Fruit fly (Drosophila melanogaster) whole organism, embryonic: ENCODE measurements around the gene CG45061.

Experiments used
- B-H2 ChIP-seq: fragments of 200-800 bp; sonication (Bioruptor generic); optimal IDR thresholded peaks from 2 replicates; lab custom pipeline; 2018; ENCODE audit warnings: missing biosample characterization, mild to moderate bottlenecking, missing genetic modification characterization
- CG10267 ChIP-seq: fragments of 200-800 bp; sonication (Bioruptor generic); optimal IDR thresholded peaks from 2 replicates; lab custom pipeline; 2018; ENCODE audit warnings: missing biosample characterization, mild to moderate bottlenecking, missing genetic modification characterization, moderate library complexity
- CG11085 ChIP-seq: fragments of 200-800 bp; sonication (Bioruptor generic); IDR thresholded peaks from 2 replicates; pipeline ENCODE4 v1.3.6; 2022; ENCODE audit warnings: missing biosample characterization, missing genetic modification characterization
- CG11456 ChIP-seq: fragments of 200-800 bp; sonication (Bioruptor generic); IDR thresholded peaks from 3 replicates; pipeline ENCODE4 v1.3.6; 2022; ENCODE audit warnings: missing biosample characterization, missing genetic modification characterization
- CG12071 ChIP-seq: fragments of 200-800 bp; sonication (Bioruptor generic); optimal IDR thresholded peaks from 3 replicates; lab custom pipeline; 2018; ENCODE audit warnings: missing biosample characterization, mild to moderate bottlenecking, missing genetic modification characterization
- CG12104 ChIP-seq: fragments of 200-800 bp; sonication (Bioruptor generic); optimal IDR thresholded peaks from 3 replicates; lab custom pipeline; 2016; ENCODE audit warnings: missing biosample characterization, missing genetic modification characterization
- CG1233 ChIP-seq: fragments of 200-800 bp; sonication (Bioruptor generic); optimal IDR thresholded peaks from 4 replicates; lab custom pipeline; 2018; ENCODE audit warnings: missing biosample characterization, mild to moderate bottlenecking, missing genetic modification characterization
- CG12769 ChIP-seq: fragments of 200-800 bp; sonication (Bioruptor generic); optimal IDR thresholded peaks from 2 replicates; lab custom pipeline; 2019; ENCODE audit warnings: missing biosample characterization, mild to moderate bottlenecking, missing genetic modification characterization, moderate library complexity
- CG13287 ChIP-seq: fragments of 200-800 bp; sonication (Bioruptor generic); IDR thresholded peaks from 2 replicates; pipeline ENCODE4 v1.3.6; 2022; ENCODE audit warnings: missing biosample characterization, missing genetic modification characterization; ENCODE audit not compliant: partially characterized antibody
- CG14050 ChIP-seq: fragments of 200-800 bp; sonication (Bioruptor generic); IDR thresholded peaks from 3 replicates; pipeline ENCODE4 v1.3.6; 2022; ENCODE audit warnings: missing biosample characterization, missing genetic modification characterization
- CG15479 ChIP-seq: fragments of 200-800 bp; sonication (Bioruptor generic); optimal IDR thresholded peaks from 3 replicates; lab custom pipeline; 2019; ENCODE audit warnings: missing biosample characterization, mild to moderate bottlenecking, missing genetic modification characterization, moderate library complexity
- CG1792 ChIP-seq: fragments of 200-800 bp; sonication (Bioruptor generic); optimal IDR thresholded peaks from 2 replicates; lab custom pipeline; 2016; ENCODE audit warnings: missing biosample characterization, missing genetic modification characterization
- CG2889 ChIP-seq: fragments of 200-800 bp; sonication (Bioruptor generic); IDR thresholded peaks from 3 replicates; pipeline ENCODE4 v1.3.6; 2022; ENCODE audit warnings: missing biosample characterization, missing genetic modification characterization
- CG3838 ChIP-seq: fragments of 200-800 bp; sonication (Bioruptor generic); optimal IDR thresholded peaks from 3 replicates; lab custom pipeline; 2016; ENCODE audit warnings: missing biosample characterization, missing genetic modification characterization
- CG8478 ChIP-seq: fragments of >200 bp; optimal IDR thresholded peaks from 2 replicates; lab custom pipeline; 2018
- CG9609 ChIP-seq: fragments of 200-800 bp; sonication (Bioruptor generic); optimal IDR thresholded peaks from 3 replicates; lab custom pipeline; 2016; ENCODE audit warnings: missing biosample characterization, missing genetic modification characterization
- CG9797 ChIP-seq: fragments of 200-800 bp; sonication (Bioruptor generic); optimal IDR thresholded peaks from 3 replicates; lab custom pipeline; 2018; ENCODE audit warnings: missing biosample characterization, mild to moderate bottlenecking, missing genetic modification characterization
- CTCF ChIP-seq: fragments of 200-800 bp; sonication (Bioruptor generic); optimal IDR thresholded peaks from 2 replicates; lab custom pipeline; 2017; ENCODE audit warnings: missing biosample characterization, mild to moderate bottlenecking, missing genetic modification characterization, moderate library complexity
- Chrac-16 ChIP-seq: fragments of 200-800 bp; sonication (Bioruptor generic); optimal IDR thresholded peaks from 3 replicates; lab custom pipeline; 2016; ENCODE audit warnings: missing biosample characterization, missing genetic modification characterization
- D19A ChIP-seq: fragments of 200-800 bp; optimal IDR thresholded peaks from 3 replicates; lab custom pipeline; 2019; ENCODE audit warnings: missing biosample characterization, mild to moderate bottlenecking, missing genetic modification characterization, moderate library complexity
- D19B ChIP-seq: fragments of 200-800 bp; sonication (Bioruptor generic); optimal IDR thresholded peaks from 2 replicates; lab custom pipeline; 2017; ENCODE audit warnings: missing biosample characterization, mild to moderate bottlenecking, missing genetic modification characterization
- E2f1 ChIP-seq: fragments of 200-800 bp; sonication (Bioruptor generic); IDR thresholded peaks from 2 replicates; pipeline ENCODE4 v1.3.6; 2022; ENCODE audit warnings: missing biosample characterization, missing genetic modification characterization
- Ets97D ChIP-seq: fragments of 200-800 bp; sonication (Bioruptor generic); optimal IDR thresholded peaks from 3 replicates; lab custom pipeline; 2016; ENCODE audit warnings: missing biosample characterization, missing genetic modification characterization
- GATAe ChIP-seq: fragments of 200-800 bp; sonication (Bioruptor generic); conservative IDR thresholded peaks from 2 replicates; pipeline ENCODE4 v1.3.6; 2022; ENCODE audit warnings: missing biosample characterization, missing genetic modification characterization
- HLH4C ChIP-seq: fragments of 200-800 bp; sonication (Bioruptor generic); IDR thresholded peaks from 3 replicates; pipeline ENCODE4 v1.3.6; 2022; ENCODE audit warnings: missing biosample characterization, missing genetic modification characterization; ENCODE audit not compliant: partially characterized antibody
- Hey ChIP-seq: fragments of 200-800 bp; sonication (Bioruptor generic); optimal IDR thresholded peaks from 3 replicates; lab custom pipeline; 2018; ENCODE audit warnings: missing biosample characterization, mild to moderate bottlenecking, missing genetic modification characterization
- Hsf ChIP-seq: fragments of 200-800 bp; sonication (Bioruptor generic); optimal IDR thresholded peaks from 3 replicates; lab custom pipeline; 2016; ENCODE audit warnings: missing biosample characterization, missing genetic modification characterization
- Max ChIP-seq: fragments of 200-800 bp; sonication (Bioruptor generic); optimal IDR thresholded peaks from 2 replicates; lab custom pipeline; 2016; ENCODE audit warnings: missing biosample characterization, mild to moderate bottlenecking, missing genetic modification characterization
- Med ChIP-seq: fragments of 200-800 bp; sonication (Bioruptor generic); peaks from one replicate; lab custom pipeline; 2016; ENCODE audit warnings: missing biosample characterization, missing genetic modification characterization, mild to moderate bottlenecking, inconsistent platforms, moderate library complexity
- Nf-YB ChIP-seq: fragments of 200-800 bp; sonication (Bioruptor generic); optimal IDR thresholded peaks from 3 replicates; lab custom pipeline; 2019; ENCODE audit warnings: missing biosample characterization, mild to moderate bottlenecking, missing genetic modification characterization, moderate library complexity
- cg ChIP-seq: fragments of 200-800 bp; sonication (Bioruptor generic); optimal IDR thresholded peaks from 3 replicates; lab custom pipeline; 2019; ENCODE audit warnings: missing biosample characterization, mild to moderate bottlenecking, missing genetic modification characterization, moderate library complexity
- chn ChIP-seq: fragments of 200-800 bp; sonication (Bioruptor generic); optimal IDR thresholded peaks from 2 replicates; lab custom pipeline; 2016; ENCODE audit warnings: missing biosample characterization, missing genetic modification characterization
- crol ChIP-seq: fragments of 200-800 bp; sonication (Bioruptor generic); IDR thresholded peaks from 2 replicates; pipeline ENCODE4 v1.3.6; 2022; ENCODE audit warnings: missing biosample characterization, missing genetic modification characterization
- dysf ChIP-seq: fragments of 200-800 bp; sonication (Bioruptor generic); IDR thresholded peaks from 3 replicates; pipeline ENCODE4 v1.3.6; 2022; ENCODE audit warnings: missing biosample characterization, missing genetic modification characterization
- exex ChIP-seq: fragments of 200-800 bp; sonication (Bioruptor generic); optimal IDR thresholded peaks from 4 replicates; lab custom pipeline; 2018; ENCODE audit warnings: missing biosample characterization, mild to moderate bottlenecking, missing genetic modification characterization, moderate library complexity
- gsb ChIP-seq: fragments of 200-800 bp; sonication (Bioruptor generic); IDR thresholded peaks from 2 replicates; pipeline ENCODE4 v1.3.6; 2022; ENCODE audit warnings: missing biosample characterization, missing genetic modification characterization
- mirr ChIP-seq: fragments of 200-800 bp; sonication (Bioruptor generic); optimal IDR thresholded peaks from 3 replicates; lab custom pipeline; 2018; ENCODE audit warnings: missing biosample characterization, mild to moderate bottlenecking, missing genetic modification characterization
- peb ChIP-seq: fragments of 200-800 bp; sonication (Bioruptor generic); IDR thresholded peaks from 2 replicates; pipeline ENCODE4 v1.3.6; 2022; ENCODE audit warnings: missing biosample characterization, missing genetic modification characterization
- pfk ChIP-seq: fragments of 200-800 bp; sonication (Bioruptor generic); optimal IDR thresholded peaks from 2 replicates; lab custom pipeline; 2018; ENCODE audit warnings: missing biosample characterization, mild to moderate bottlenecking, missing genetic modification characterization, moderate library complexity
- row ChIP-seq: fragments of 200-800 bp; sonication (Bioruptor generic); IDR thresholded peaks from 3 replicates; pipeline ENCODE4 v1.3.6; 2022; ENCODE audit warnings: missing biosample characterization, missing genetic modification characterization
- sd ChIP-seq: fragments of 200-800 bp; sonication (Bioruptor generic); optimal IDR thresholded peaks from 3 replicates; lab custom pipeline; 2018; ENCODE audit warnings: missing biosample characterization, mild to moderate bottlenecking, missing genetic modification characterization, moderate library complexity
- slbo ChIP-seq: fragments of 200-800 bp; sonication (Bioruptor generic); IDR thresholded peaks from 2 replicates; pipeline ENCODE4 v1.3.6; 2022; ENCODE audit warnings: missing biosample characterization, missing genetic modification characterization
- ttk ChIP-seq: fragments of 200-800 bp; sonication (Bioruptor generic); IDR thresholded peaks from 2 replicates; pipeline ENCODE4 v2.1.2; 2022; ENCODE audit warnings: missing biosample characterization, missing genetic modification characterization
- vfl ChIP-seq: fragments of 200-800 bp; sonication (Bioruptor generic); optimal IDR thresholded peaks from 2 replicates; lab custom pipeline; 2016; ENCODE audit warnings: missing biosample characterization, missing genetic modification characterization

CG45061 gene

dm6 chrX:9868510-9869248, 2.8 kb downstream of the CG45061 start, which contains the start of gene CG45060 (continued):
- TF ChIP-seq CG10267 (tag; lab: Kevin White, UChicago) (no peak), Med (GFP tag; lab: Kevin White, UChicago) (peak; percentile 52), D19A (tag; lab: Kevin White, UChicago) (peak; percentile 47), row (GFP tag; lab: Robert Waterston, UW) (0 out of 3 replicates have a peak, but pooled peaks have one; percentile 8), Nf-YB (GFP tag; lab: Kevin White, UChicago) (peak; percentile 82), CG12769 (tag; lab: Kevin White, UChicago) (peak; percentile 85), CG8478 (lab: Kevin White, UChicago) (no peak), CTCF (GFP tag; lab: Kevin White, UChicago) (peak; percentile 10), B-H2 (GFP tag; lab: Kevin White, UChicago) (no peak), GATAe (GFP tag; lab: Robert Waterston, UW) (peak; percentile 91), peb (GFP tag; lab: Robert Waterston, UW) (no peak), CG9609 (no peak), CG12104 (no peak), CG14050 (GFP tag; lab: Robert Waterston, UW) (no peak), cg (GFP tag; lab: Kevin White, UChicago) (peak; percentile 32), CG1792 (GFP tag; lab: Kevin White, UChicago) (no peak), ttk (GFP tag; lab: Robert Waterston, UW) (peak; percentile 11; the same call in 1 of the 2 replicates), CG9797 (GFP tag; lab: Kevin White, UChicago) (no peak), vfl (GFP tag; lab: Kevin White, UChicago) (no peak), E2f1 (GFP tag; lab: Robert Waterston, UW) (no peak), CG11456 (GFP tag; lab: Robert Waterston, UW) (no peak), CG3838 (GFP tag; lab: Kevin White, UChicago) (no peak), Ets97D (GFP tag; lab: Kevin White, UChicago) (peak; percentile 26), Hsf (GFP tag; lab: Kevin White, UChicago) (no peak), sd (tag; lab: Kevin White, UChicago) (peak; percentile 99), D19B (no peak), CG11085 (GFP tag; lab: Robert Waterston, UW) (no peak), exex (tag; lab: Kevin White, UChicago) (peak; percentile 68), mirr (GFP tag; lab: Kevin White, UChicago) (peak; percentile 38), Hey (tag; lab: Kevin White, UChicago) (peak; percentile 91), CG12071 (GFP tag; lab: Kevin White, UChicago) (peak; percentile 24)

dm6 chrX:9864882-9865281, 6.6 kb downstream of the CG45061 start, which contains the start of gene Ser7:
TSS of gene Ser7 (plus strand) at chrX:9865233.
- TF ChIP-seq CG15479 (GFP tag; lab: Kevin White, UChicago) (no peak), HLH4C (GFP tag; lab: Robert Waterston, UW) (no peak), CG13287 (no peak), pfk (GFP tag; lab: Kevin White, UChicago) (no peak), dysf (GFP tag; lab: Robert Waterston, UW) (no peak), gsb (no peak), CG1233 (no peak), crol (GFP tag; lab: Robert Waterston, UW) (no peak), chn (GFP tag; lab: Kevin White, UChicago) (no peak), Chrac-16 (no peak), slbo (GFP tag; lab: Robert Waterston, UW) (no peak), Max (GFP tag; lab: Kevin White, UChicago) (no peak), CG2889 (GFP tag; lab: Robert Waterston, UW) (no peak), D19B (no peak)
